Worm (Caenorhabditis elegans): ENCODE data around the gene K11C4.1.

The K11C4.1 gene

DNA sequence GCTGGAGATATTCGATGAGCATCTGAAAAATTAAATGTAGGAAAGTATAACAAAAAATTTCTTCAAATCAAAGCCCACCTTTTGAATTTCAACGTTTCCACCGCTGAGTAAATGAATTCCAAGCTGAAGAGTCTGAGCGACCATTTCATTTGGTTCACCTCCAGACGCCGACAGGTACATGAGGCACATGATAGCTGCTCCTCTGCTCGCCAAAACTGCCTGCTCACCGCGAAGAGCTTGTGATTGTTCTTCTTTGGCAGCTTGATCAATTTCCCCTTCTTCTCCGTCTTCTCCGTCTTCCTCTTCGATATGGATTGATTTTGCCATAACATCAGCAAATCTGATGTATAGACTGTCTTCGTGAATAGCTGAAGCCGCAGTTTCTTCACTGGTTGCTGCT, 9.6 kb downstream of the K11C4.1 start:
- TF ChIP-seq unc-42 (tag; optimal IDR thresholded peaks at IDR 0.05): no peak
- no peak for TF ChIP-seq mec-3 (tag; optimal IDR thresholded peaks at IDR 0.05; ENCODE audit: borderline replicate concordance)
- no peak for TF ChIP-seq ets-4 (tag; optimal IDR thresholded peaks at IDR 0.05)
- TF ChIP-seq ceh-2 (tag; optimal IDR thresholded peaks at IDR 0.05): no peak

- TF ChIP-seq elt-2 (tag; optimal IDR thresholded peaks at IDR 0.05): no peak
- no peak for TF ChIP-seq pros-1 (tag; optimal IDR thresholded peaks at IDR 0.05)
- TF ChIP-seq ref-2 (tag; optimal IDR thresholded peaks at IDR 0.05): no peak
- no peak for TF ChIP-seq ceh-6 (GFP tag; optimal IDR thresholded peaks at IDR 0.05)
- no peak for TF ChIP-seq hlh-8 (tag; optimal IDR thresholded peaks at IDR 0.05)
- no peak for TF ChIP-seq zip-5 (tag; optimal IDR thresholded peaks at IDR 0.05)
- no peak for TF ChIP-seq lin-11 (tag; optimal IDR thresholded peaks at IDR 0.05)
- no peak for TF ChIP-seq hlh-6 (tag; optimal IDR thresholded peaks at IDR 0.05)
- TF ChIP-seq K09A11.1 (tag; optimal IDR thresholded peaks at IDR 0.05; ENCODE audit: insufficient read depth): no peak
- no peak for TF ChIP-seq hlh-30 (tag; optimal IDR thresholded peaks at IDR 0.05; ENCODE audit: insufficient read depth)
- no peak for TF ChIP-seq odd-2 (tag; optimal IDR thresholded peaks at IDR 0.05)
- no peak for TF ChIP-seq dmd-4 (tag; optimal IDR thresholded peaks at IDR 0.05; ENCODE audit: borderline replicate concordance)
- TF ChIP-seq ceh-2 (tag; optimal IDR thresholded peaks at IDR 0.05): no peak
Measured at ce11 chrV:6917280-6917679, 20.5 kb downstream of the K11C4.1 start.

- TF ChIP-seq nhr-11 (tag; optimal IDR thresholded peaks at IDR 0.05): no peak
- no peak for TF ChIP-seq ceh-2 (tag; optimal IDR thresholded peaks at IDR 0.05)
- TF ChIP-seq ceh-30 (tag; optimal IDR thresholded peaks at IDR 0.05): no peak
- TF ChIP-seq dmd-4 (tag; optimal IDR thresholded peaks at IDR 0.05; ENCODE audit: borderline replicate concordance): no peak
Measured at ce11 chrV:6919251-6919650, 22.5 kb downstream of the K11C4.1 start.

ce11 chrV:6926633-6927032, 29.8 kb downstream of the K11C4.1 start:
- TF ChIP-seq elt-2 (tag; optimal IDR thresholded peaks at IDR 0.05) (no peak), ceh-6 (GFP tag; optimal IDR thresholded peaks at IDR 0.05) (no peak), hlh-30 (tag; optimal IDR thresholded peaks at IDR 0.05; ENCODE audit: insufficient read depth) (no peak), T23F11.4 (GFP tag; optimal IDR thresholded peaks at IDR 0.05) (no peak), C08G9.2 (tag; optimal IDR thresholded peaks at IDR 0.05) (no peak), ceh-34 (tag; optimal IDR thresholded peaks at IDR 0.05) (no peak), ceh-45 (GFP tag; IDR thresholded peaks at IDR 0.05) (no peak), nhr-232 (tag; optimal IDR thresholded peaks at IDR 0.05) (no peak), ceh-24 (tag; optimal IDR thresholded peaks at IDR 0.05) (no peak), che-1 (tag; optimal IDR thresholded peaks at IDR 0.05) (no peak), ets-4 (tag; optimal IDR thresholded peaks at IDR 0.05) (no peak), pag-3 (tag; optimal IDR thresholded peaks at IDR 0.05; ENCODE audit: borderline replicate concordance) (no peak), pha-4 (tag; optimal IDR thresholded peaks at IDR 0.05) (no peak)

- TF ChIP-seq sox-4 (tag; optimal IDR thresholded peaks at IDR 0.05): no peak
- TF ChIP-seq pha-2 (tag; optimal IDR thresholded peaks at IDR 0.05): no peak
- TF ChIP-seq fkh-10 (GFP tag; optimal IDR thresholded peaks at IDR 0.05): no peak
- TF ChIP-seq nhr-232 (tag; optimal IDR thresholded peaks at IDR 0.05): no peak
- no peak for TF ChIP-seq lin-11 (tag; optimal IDR thresholded peaks at IDR 0.05)
- TF ChIP-seq odd-2 (tag; optimal IDR thresholded peaks at IDR 0.05): no peak
- no peak for TF ChIP-seq F13H6.1 (tag; optimal IDR thresholded peaks at IDR 0.05)
- no peak for TF ChIP-seq syd-9 (tag; optimal IDR thresholded peaks at IDR 0.05)
- no peak for TF ChIP-seq elt-2 (tag; optimal IDR thresholded peaks at IDR 0.05)
- TF ChIP-seq che-1 (tag; optimal IDR thresholded peaks at IDR 0.05): no peak
- no peak for TF ChIP-seq C38D4.7 (GFP tag; optimal IDR thresholded peaks at IDR 0.05)
- TF ChIP-seq pag-3 (tag; optimal IDR thresholded peaks at IDR 0.05; ENCODE audit: borderline replicate concordance): no peak
- no peak for TF ChIP-seq dve-1 (tag; optimal IDR thresholded peaks at IDR 0.05)
- no peak for TF ChIP-seq Y22D7AL.16 (tag; optimal IDR thresholded peaks at IDR 0.05)
- no peak for TF ChIP-seq C08G9.2 (tag; optimal IDR thresholded peaks at IDR 0.05)
Measured at ce11 chrV:6928938-6929337, 32.1 kb downstream of the K11C4.1 start, which contains the start of gene unc-68. Gene unc-68 (minus strand): TSS chrV:6929038.

All from whole organism, late embryonic.